Worm (Caenorhabditis elegans) whole organism, midembryonic: Measurements from ENCODE around the gene F59C12.4.

ENCODE experiments used
- med-1 ChIP-seq: sonication (generic microtip); optimal IDR thresholded peaks from 2 replicates; lab custom pipeline; 2017; ENCODE audit warnings: missing genetic modification characterization, mild to moderate bottlenecking, missing compliant biosample characterization, antibody characterized with exemption, missing genetic modification reagents; ENCODE audit not compliant: insufficient read depth
- ref-1 ChIP-seq: fragments of 200-800 bp; sonication (Bioruptor generic); conservative IDR thresholded peaks from 2 replicates; pipeline ENCODE4 v1.3.6; 2022; ENCODE audit warnings: missing genetic modification reagents, missing genetic modification characterization, missing compliant biosample characterization

- TF ChIP-seq ref-1 (GFP tag; lab: Robert Waterston, UW) = no peak
- no peak for TF ChIP-seq med-1 (GFP tag; lab: Kevin White, UChicago)
These were observed 37.7 kb downstream of the F59C12.4 start for ce11 chrX:16564515-16565285.
